Worm (Caenorhabditis elegans) whole organism, early embryonic: Measurements from ENCODE around the gene ZK105.1.
"Not testable (repeated sequence)": the region's sequence is repeated elsewhere in the genome, so short reads cannot be mapped to it uniquely, and the experiment has no call there.

Source experiments
- B0310.2 ChIP-seq: sonication (generic microtip); optimal IDR thresholded peaks from 2 replicates; lab custom pipeline; 2016; ENCODE audit warnings: mild to moderate bottlenecking, missing genetic modification characterization, missing compliant biosample characterization
- F13C5.2 ChIP-seq: sonication (generic microtip); optimal IDR thresholded peaks from 2 replicates; lab custom pipeline; 2017; ENCODE audit warnings: mild to moderate bottlenecking, missing genetic modification characterization, inconsistent platforms, missing compliant biosample characterization
- aly-1 ChIP-seq: sonication (generic microtip); optimal IDR thresholded peaks from 2 replicates; lab custom pipeline; 2016; ENCODE audit warnings: missing genetic modification characterization, missing compliant biosample characterization
- ama-1 ChIP-seq: fragments of 150-350 bp; optimal IDR thresholded peaks from 2 replicates; lab custom pipeline; 2014
- ceh-13 ChIP-seq: fragments of 200-800 bp; sonication (Bioruptor generic); optimal IDR thresholded peaks from 2 replicates; lab custom pipeline; 2018; ENCODE audit warnings: mild to moderate bottlenecking, missing genetic modification characterization, missing compliant biosample characterization
- ceh-36 ChIP-seq: sonication (generic microtip); optimal IDR thresholded peaks from 2 replicates; lab custom pipeline; 2016; ENCODE audit warnings: missing genetic modification characterization, inconsistent platforms, missing compliant biosample characterization
- ets-7 ChIP-seq: sonication (generic microtip); optimal IDR thresholded peaks from 2 replicates; lab custom pipeline; 2016; ENCODE audit warnings: missing genotype, missing genetic modification characterization, missing compliant biosample characterization
- flt-1 ChIP-seq: fragments of 200-800 bp; sonication (Bioruptor generic); IDR thresholded peaks from 2 replicates; pipeline ENCODE4 v1.3.6; 2022; ENCODE audit warnings: missing genetic modification characterization, missing compliant biosample characterization
- hmbx-1 ChIP-seq: sonication (generic microtip); optimal IDR thresholded peaks from 2 replicates; lab custom pipeline; 2016; ENCODE audit warnings: mild to moderate bottlenecking, missing genetic modification characterization, missing compliant biosample characterization
- hmg-4 ChIP-seq: fragments of 200-800 bp; sonication (Bioruptor generic); optimal IDR thresholded peaks from 2 replicates; lab custom pipeline; 2018; ENCODE audit warnings: mild to moderate bottlenecking, missing genetic modification characterization, missing compliant biosample characterization
- hnd-1 ChIP-seq: sonication (generic microtip); optimal IDR thresholded peaks from 2 replicates; lab custom pipeline; 2016; ENCODE audit warnings: missing genetic modification characterization, missing compliant biosample characterization
- pes-1 ChIP-seq: fragments of 200-800 bp; sonication (Bioruptor generic); IDR thresholded peaks from 2 replicates; pipeline ENCODE4 v1.3.6; 2022; ENCODE audit warnings: missing genetic modification reagents, missing genetic modification characterization, missing compliant biosample characterization
- scrt-1 ChIP-seq: fragments of 200-800 bp; sonication (Bioruptor generic); IDR thresholded peaks from 2 replicates; pipeline ENCODE4 v1.3.6; 2022; ENCODE audit warnings: missing genetic modification characterization, missing compliant biosample characterization
- sea-1 ChIP-seq: fragments of 200-800 bp; sonication (Bioruptor generic); conservative IDR thresholded peaks from 2 replicates; pipeline ENCODE4 v1.3.6; 2022; ENCODE audit warnings: missing genetic modification characterization, missing compliant biosample characterization
- tbx-11 ChIP-seq: fragments of 200-800 bp; sonication (Bioruptor generic); IDR thresholded peaks from 2 replicates; pipeline ENCODE4 v1.3.6; 2022; ENCODE audit warnings: missing genetic modification characterization, missing compliant biosample characterization
- tbx-37 ChIP-seq: fragments of 200-800 bp; sonication (Bioruptor generic); conservative IDR thresholded peaks from 2 replicates; pipeline ENCODE4 v1.3.6; 2022; ENCODE audit warnings: missing genetic modification reagents, missing genetic modification characterization, missing compliant biosample characterization
- tra-4 ChIP-seq: sonication (generic microtip); optimal IDR thresholded peaks from 2 replicates; lab custom pipeline; 2017; ENCODE audit warnings: missing genetic modification characterization, missing compliant biosample characterization

ZK105.1 gene

DNA sequence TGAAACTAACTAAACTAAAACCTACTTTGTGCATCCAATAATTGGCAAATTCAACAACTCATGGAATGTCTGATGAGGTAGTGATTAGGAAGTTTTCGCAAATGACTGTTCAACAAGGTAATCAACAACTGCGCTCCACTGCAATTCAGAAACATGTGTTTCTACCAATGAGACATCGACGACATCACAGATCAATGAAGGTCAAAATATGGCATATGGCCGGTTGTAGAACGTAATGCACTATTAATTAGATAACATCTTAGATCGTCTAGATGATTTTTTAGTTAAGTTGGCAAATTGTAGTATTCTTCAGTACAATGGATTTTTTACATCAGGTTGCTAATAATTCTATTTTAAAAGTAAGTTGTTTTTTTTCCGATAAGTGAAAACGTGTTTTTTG lies 27.6 kb upstream of the ZK105.1 start, which contains the start of the genes nhr-94 and nhr-152:
Gene nhr-94, minus strand, starts transcription at position 147 of the 400 bp plus-strand sequence.
Gene nhr-152, plus strand, starts transcription at position 162 of the 400 bp plus-strand sequence.
- TF ChIP-seq F13C5.2 (tag; lab: Kevin White, UChicago) = no peak
- TF ChIP-seq tbx-37 (GFP tag; lab: Robert Waterston, UW) = no peak
- no peak for TF ChIP-seq B0310.2 (tag; lab: Kevin White, UChicago)
- no peak for TF ChIP-seq flt-1
- TF ChIP-seq sea-1 = no peak

DNA sequence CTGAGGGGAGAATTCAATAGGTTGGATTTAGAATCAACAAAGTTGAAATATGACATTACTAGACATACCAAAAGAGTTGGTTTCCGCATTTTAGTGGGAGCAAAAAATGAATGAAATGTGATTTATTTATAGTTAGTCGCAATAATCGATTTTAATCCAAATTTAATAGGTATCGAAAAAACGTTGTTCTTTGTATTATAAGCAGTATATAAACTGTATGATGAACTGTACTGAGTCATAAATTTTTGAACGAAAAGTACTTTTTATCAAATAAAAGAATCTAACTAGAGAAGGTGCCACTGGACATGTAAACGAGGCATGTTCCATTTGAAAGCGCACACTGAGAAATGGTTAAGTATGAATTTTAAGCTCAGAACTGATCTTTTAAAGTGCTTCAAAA lies 23.9 kb upstream of the ZK105.1 start, which contains the start of gene C12D5.9:
Gene C12D5.9, minus strand, starts transcription at position 101 of the 400 bp plus-strand sequence.
- TF ChIP-seq ceh-36 (tag; lab: Kevin White, UChicago) (no peak), flt-1 (no peak), hnd-1 (tag; lab: Kevin White, UChicago) (no peak), pes-1 (GFP tag; lab: Robert Waterston, UW) (no peak), tra-4 (no peak), ets-7 (tag; lab: Kevin White, UChicago) (no peak), sea-1 (no peak), hmbx-1 (tag; lab: Kevin White, UChicago) (no peak), B0310.2 (tag; lab: Kevin White, UChicago) (no peak), ama-1 (lab: Kevin White, UChicago) (no peak), ceh-13 (GFP tag; lab: Kevin White, UChicago) (no peak), tbx-37 (GFP tag; lab: Robert Waterston, UW) (no peak), hmg-4 (no peak), F13C5.2 (tag; lab: Kevin White, UChicago) (no peak), aly-1 (tag; lab: Kevin White, UChicago) (no peak), tbx-11 (GFP tag; lab: Robert Waterston, UW) (no peak), scrt-1 (GFP tag; lab: Robert Waterston, UW) (no peak)

DNA sequence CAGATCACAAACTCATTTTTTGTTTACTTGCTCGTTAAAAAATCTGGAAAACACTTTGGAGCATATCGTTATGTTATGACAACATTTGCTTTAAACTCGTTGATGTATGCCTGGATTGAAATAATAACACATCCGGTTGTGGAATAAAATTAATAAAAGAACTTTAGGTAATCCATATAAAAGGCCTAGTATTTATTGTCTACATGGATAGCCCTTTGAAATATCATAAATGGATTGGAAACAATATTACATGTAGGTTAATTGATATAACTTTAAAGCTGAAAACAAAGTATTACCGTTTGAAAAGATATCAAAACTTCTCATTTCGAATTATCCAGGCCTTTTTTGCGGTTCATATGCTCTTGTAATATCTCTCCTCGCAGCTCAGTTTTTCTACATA lies 23.2 kb upstream of the ZK105.1 start:
- no peak for TF ChIP-seq ama-1 (lab: Kevin White, UChicago)
- no peak for TF ChIP-seq hnd-1 (tag; lab: Kevin White, UChicago)
- TF ChIP-seq scrt-1 (GFP tag; lab: Robert Waterston, UW) = no peak
- no peak for TF ChIP-seq F13C5.2 (tag; lab: Kevin White, UChicago)
- no peak for TF ChIP-seq hmg-4
- TF ChIP-seq ceh-13 (GFP tag; lab: Kevin White, UChicago) = no peak
- no peak for TF ChIP-seq hmbx-1 (tag; lab: Kevin White, UChicago)
- TF ChIP-seq sea-1 = no peak
- TF ChIP-seq pes-1 (GFP tag; lab: Robert Waterston, UW) = no peak
- TF ChIP-seq aly-1 (tag; lab: Kevin White, UChicago) = no peak
- no peak for TF ChIP-seq tbx-37 (GFP tag; lab: Robert Waterston, UW)
- no peak for TF ChIP-seq tra-4
- TF ChIP-seq flt-1 = no peak
- no peak for TF ChIP-seq B0310.2 (tag; lab: Kevin White, UChicago)
- TF ChIP-seq ets-7 (tag; lab: Kevin White, UChicago) = no peak
- no peak for TF ChIP-seq tbx-11 (GFP tag; lab: Robert Waterston, UW)
- no peak for TF ChIP-seq ceh-36 (tag; lab: Kevin White, UChicago)

DNA sequence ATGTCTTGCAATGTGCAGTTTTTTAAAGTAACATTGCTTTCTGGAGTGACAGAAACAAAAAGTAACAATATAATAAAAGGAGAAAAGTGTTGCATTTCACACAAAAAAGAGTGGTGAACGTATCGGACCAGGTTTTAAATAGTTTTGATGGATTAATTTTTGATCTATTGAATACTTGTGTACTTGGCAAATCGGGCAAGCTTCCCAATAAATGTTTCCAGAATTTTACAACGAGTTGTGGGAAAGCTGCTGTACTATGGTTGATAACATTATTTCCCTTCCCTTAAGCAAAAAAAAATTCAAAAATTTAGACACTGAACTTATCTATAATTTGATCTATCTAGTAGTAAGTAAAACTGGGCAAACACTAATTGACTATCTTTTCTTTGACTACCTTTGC lies 20.4 kb upstream of the ZK105.1 start, which contains the start of gene C12D5.10:
Gene C12D5.10, minus strand, starts transcription at position 101 of the 400 bp plus-strand sequence.
- no peak for TF ChIP-seq scrt-1 (GFP tag; lab: Robert Waterston, UW)
- TF ChIP-seq tra-4 = no peak
- TF ChIP-seq flt-1 = no peak
- no peak for TF ChIP-seq hmg-4
- TF ChIP-seq sea-1 = no peak
- TF ChIP-seq ama-1 (lab: Kevin White, UChicago) = no peak
- no peak for TF ChIP-seq B0310.2 (tag; lab: Kevin White, UChicago)
- no peak for TF ChIP-seq tbx-37 (GFP tag; lab: Robert Waterston, UW)
- TF ChIP-seq hmbx-1 (tag; lab: Kevin White, UChicago) = no peak
- no peak for TF ChIP-seq hnd-1 (tag; lab: Kevin White, UChicago)
- no peak for TF ChIP-seq ets-7 (tag; lab: Kevin White, UChicago)
- TF ChIP-seq pes-1 (GFP tag; lab: Robert Waterston, UW) = no peak
- TF ChIP-seq tbx-11 (GFP tag; lab: Robert Waterston, UW) = no peak
- no peak for TF ChIP-seq ceh-36 (tag; lab: Kevin White, UChicago)
- no peak for TF ChIP-seq F13C5.2 (tag; lab: Kevin White, UChicago)
- TF ChIP-seq ceh-13 (GFP tag; lab: Kevin White, UChicago) = no peak
- no peak for TF ChIP-seq aly-1 (tag; lab: Kevin White, UChicago)

DNA sequence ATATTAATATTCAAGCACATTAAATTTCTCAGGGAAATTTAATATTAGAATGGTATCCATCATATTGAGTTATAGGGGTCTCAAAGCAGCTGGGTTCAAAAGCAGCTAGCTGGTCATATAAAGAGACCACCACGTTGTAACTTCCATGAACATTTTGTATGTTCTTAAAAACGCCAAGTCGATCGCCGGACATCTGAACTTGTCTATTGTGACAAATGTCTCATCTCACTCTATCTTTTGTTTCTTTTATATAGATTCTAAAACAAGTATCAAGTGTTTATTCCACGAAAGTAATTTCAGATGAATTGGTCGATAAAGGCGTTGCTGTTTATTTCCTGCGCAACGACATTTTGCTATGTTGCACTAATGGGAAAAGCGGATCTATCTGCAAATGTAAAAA lies 16.9 kb upstream of the ZK105.1 start, which contains the start of gene ZK105.3:
Gene ZK105.3, plus strand, starts transcription at position 301 of the 400 bp plus-strand sequence.
- no peak for TF ChIP-seq scrt-1 (GFP tag; lab: Robert Waterston, UW)
- no peak for TF ChIP-seq hmg-4
- TF ChIP-seq aly-1 (tag; lab: Kevin White, UChicago) = no peak
- no peak for TF ChIP-seq tbx-11 (GFP tag; lab: Robert Waterston, UW)
- TF ChIP-seq tra-4 = no peak
- no peak for TF ChIP-seq sea-1
- TF ChIP-seq pes-1 (GFP tag; lab: Robert Waterston, UW) = no peak
- TF ChIP-seq ceh-36 (tag; lab: Kevin White, UChicago) = no peak

DNA sequence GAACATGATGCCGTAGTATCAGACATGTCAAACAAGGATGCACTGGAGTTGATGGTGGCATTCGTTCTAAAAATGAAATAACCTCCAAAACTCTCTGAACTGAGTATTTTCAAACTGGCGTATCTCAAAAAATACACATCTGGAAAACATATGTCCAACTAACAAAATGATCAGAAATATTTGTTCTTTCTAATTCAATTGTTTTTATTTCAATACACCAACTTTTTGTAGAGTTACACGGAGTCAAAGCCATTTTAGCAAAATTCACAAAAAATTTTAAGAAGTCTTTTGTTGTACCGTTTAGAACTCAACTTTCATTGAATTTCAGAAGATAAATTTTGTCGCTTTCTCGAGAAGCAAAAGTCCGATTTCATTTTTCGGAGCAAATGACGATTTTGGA lies 10.3 kb upstream of the ZK105.1 start, which contains the start of gene srsx-40:
Gene srsx-40, minus strand, starts transcription at position 101 of the 400 bp plus-strand sequence.
- TF ChIP-seq hmbx-1 (tag; lab: Kevin White, UChicago); tra-4; hmg-4: not testable (repeated sequence)

DNA sequence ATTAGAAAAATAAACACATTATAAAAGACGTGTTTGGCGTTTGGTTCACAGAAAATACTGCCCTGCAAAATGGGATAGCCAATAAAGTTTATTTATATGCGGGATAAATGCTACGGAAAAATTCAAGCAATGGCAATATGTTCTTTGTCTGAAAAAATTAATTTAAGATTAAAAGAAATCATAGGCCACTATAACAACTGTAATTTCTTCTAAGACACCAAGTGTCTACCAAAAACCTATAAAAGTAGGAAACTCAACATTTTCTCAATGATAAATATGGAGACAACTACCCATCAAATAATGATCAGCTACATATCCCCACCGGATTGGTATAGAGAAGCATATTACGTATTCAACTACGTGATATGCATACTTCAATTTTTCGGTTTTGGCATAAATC lies 8.5 kb upstream of the ZK105.1 start, which contains the start of gene srw-3:
Gene srw-3, plus strand, starts transcription at position 301 of the 400 bp plus-strand sequence.
- TF ChIP-seq hnd-1 (tag; lab: Kevin White, UChicago) = no peak
- TF ChIP-seq hmbx-1 (tag; lab: Kevin White, UChicago) = no peak
- TF ChIP-seq ceh-36 (tag; lab: Kevin White, UChicago) = no peak
